Worm (Caenorhabditis elegans) whole organism, dauer: ENCODE data around the gene F01F1.11.

Experiments used
- unc-62 ChIP-seq: sonication (generic microtip); optimal IDR thresholded peaks from 2 replicates; lab custom pipeline; 2017; ENCODE audit warnings: missing biosample characterization, missing genetic modification reagents, missing genetic modification characterization

Gene F01F1.11

DNA sequence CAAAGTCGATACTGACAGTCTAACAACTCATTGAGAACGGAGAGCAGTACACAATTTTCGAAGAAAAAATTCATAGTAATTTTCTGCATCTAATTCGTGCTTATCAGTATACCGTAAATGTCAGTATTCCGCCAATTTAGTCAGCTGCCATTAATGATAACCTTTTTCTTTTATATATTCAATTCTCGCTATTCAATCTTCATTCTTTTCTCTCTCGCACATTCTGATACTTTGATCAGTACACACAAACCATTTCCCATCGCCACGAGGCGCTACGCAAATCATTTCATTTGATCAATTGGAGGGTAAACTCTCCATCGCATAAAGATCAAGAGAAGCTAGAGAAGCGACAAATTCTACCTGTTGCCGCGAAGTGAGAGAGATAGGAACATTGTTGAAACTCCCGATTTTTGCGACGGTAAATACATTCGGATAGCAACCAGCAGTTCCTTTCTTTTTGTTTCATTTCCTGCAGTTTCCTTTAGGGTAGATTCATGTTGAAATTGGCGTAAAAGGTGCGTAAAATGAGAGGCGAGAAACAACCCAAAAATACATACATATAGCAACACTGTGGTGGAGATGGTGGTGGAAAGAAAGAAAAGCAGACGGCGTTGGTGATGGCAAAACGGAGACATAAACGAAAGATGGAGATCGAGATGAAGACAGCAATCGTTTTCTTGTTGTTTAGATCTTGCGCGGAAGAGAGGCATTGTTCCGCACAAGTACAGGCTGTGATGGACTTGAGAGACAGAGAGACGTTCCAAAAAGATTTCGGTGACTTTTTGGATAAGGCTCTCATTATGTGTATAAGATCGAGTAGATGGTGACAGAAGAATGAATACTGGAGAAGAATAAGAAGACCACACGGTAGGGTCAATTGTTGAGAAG lies 33.3 kb downstream of the F01F1.11 start:
- TF ChIP-seq unc-62 = no peak

DNA sequence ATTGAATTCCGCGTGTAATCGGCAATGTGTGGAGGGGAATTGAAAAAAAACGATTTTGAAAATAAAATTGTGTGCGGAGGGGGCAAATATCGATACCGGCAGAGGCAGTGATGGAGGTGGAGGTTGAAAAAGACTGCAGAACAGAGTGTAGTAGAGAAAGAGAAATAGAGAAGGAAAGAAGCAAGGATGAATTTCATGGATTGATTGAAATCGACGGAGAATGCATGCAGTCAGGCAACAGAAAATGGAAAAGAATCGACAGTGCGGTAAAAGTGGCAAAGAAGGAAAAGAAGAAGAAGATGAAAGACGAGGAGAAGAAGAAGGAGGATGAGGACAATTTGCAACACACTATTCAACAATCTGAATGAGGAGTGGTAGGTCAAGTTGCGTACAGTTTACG lies 34.9 kb downstream of the F01F1.11 start, which contains the start of gene W04D12.1:
Gene W04D12.1 (plus strand): TSS at position 111 of the 400 bp plus-strand sequence.
- TF ChIP-seq unc-62 = no peak

DNA sequence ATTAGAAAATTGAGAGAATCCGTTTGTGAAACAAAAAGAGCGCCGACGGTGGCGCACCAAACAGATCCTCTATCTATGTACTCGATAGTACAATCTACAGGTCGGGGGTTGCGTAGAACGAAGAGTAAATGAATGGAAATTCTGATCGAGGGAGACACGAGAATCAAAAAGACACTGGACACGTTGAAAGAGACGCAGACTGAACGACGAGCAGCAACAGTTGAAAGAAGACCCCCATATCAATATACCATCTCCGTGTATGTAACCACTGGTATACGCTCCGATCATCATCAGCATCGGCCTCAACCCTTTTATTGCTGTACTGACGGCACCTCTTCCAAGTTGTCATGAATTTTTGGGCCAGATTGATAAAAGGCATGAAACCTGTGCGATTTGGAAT lies 35.4 kb downstream of the F01F1.11 start:
- no peak for TF ChIP-seq unc-62

DNA sequence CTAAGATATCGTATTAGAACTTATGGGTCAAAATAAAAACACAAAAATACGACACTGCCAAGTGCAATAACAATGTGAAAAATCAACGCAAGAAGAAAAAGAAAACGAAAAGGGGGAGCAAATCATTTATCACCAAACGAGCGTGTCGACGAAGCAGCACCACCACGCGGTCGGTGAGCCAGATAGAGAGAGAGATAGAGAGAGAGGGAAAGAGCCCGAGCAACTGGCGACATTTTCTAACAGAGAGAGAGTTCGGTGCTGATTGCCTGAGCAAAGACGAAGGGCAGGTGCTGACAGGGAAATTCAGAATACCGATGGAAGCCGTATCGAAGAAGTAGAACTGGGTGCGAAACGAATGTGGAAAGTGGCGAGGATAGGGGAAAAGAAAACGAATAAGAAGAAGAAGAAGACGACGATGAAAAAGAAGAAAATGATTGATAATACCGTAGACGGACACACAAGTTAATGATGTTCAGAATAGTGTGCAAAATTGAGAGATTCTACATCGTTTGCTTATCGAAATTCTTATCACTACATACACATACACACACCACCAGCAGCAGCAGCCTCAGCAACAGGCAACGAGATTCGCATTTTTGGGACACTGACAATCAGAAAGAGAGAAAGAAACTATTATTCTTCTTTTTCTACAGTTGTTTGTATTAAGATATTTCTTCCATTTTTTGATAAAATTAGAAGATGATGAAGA lies 36.4 kb downstream of the F01F1.11 start:
- TF ChIP-seq unc-62 = no peak

DNA sequence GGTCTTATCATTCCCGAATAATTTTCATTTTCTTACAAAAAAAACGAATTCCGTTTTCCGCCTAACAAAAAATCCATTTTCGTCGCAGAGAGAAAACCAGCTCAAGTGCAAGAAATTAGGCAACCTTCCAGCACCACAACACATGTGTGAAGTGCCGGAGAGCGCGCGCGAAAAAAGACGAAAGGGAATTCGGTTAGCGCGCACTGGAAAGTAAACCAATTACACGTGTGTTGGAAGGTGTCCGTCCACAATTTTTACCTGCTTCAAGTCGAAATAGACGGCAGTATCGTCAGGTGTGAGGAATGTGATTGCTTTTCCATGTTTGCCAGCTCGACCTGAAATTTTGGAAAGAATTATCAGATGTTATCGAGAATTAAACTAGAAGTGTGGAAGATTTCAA lies 37.0 kb downstream of the F01F1.11 start:
- TF ChIP-seq unc-62 = no peak

ce11 chrIII:5834053-5834452 lies 37.6 kb downstream of the F01F1.11 start, which contains the start of gene R12B2.6:
TSS of gene R12B2.6 (minus strand) at chrIII:5834153.
- no peak for TF ChIP-seq unc-62

DNA sequence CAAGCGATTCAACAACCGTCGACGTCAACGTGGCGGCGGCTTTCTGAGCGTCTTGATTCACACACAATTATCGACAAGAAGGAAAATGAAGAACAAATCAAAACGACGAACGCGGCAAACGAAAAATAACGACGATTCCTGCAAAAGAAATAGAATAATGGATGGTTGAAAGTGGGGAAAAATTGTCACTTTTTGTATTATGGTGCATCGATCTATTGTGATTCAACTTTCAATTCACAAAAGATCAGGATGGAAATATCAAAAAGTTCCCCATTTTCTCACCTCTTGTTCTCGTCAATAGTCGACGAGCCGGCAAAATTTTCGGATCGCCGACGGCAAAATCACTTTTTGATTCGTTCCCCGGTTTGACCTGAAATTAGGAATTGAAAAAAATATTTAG lies 38.3 kb downstream of the F01F1.11 start, which contains the start of the genes R12B2.13 and mdt-15:
Gene R12B2.13 (minus strand): TSS at position 101 of the 400 bp plus-strand sequence.
Gene mdt-15 (minus strand): TSS at position 376 of the 400 bp plus-strand sequence.
- TF ChIP-seq unc-62 = no peak

- no peak for TF ChIP-seq unc-62
These were observed 39.2 kb downstream of the F01F1.11 start for ce11 chrIII:5832442-5832841.

DNA sequence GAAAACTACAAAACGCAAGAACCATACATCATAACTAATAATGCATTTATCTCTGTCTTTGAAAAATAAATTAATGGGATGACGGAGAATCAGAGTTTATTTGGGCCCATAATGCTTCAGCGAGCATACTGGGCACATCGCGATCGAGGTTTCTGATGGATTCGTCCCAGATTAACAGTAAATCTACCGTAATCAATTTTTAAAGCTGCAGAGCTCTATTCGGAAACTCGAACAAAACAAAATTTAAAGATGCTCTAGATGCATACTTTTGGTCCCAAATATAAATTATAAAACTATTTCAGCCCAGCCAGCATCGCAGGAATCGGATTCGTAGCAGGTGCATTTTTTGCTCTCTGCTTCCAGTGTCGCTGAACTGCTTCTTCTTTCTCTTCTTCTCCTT lies 43.6 kb downstream of the F01F1.11 start:
- no peak for TF ChIP-seq unc-62

DNA sequence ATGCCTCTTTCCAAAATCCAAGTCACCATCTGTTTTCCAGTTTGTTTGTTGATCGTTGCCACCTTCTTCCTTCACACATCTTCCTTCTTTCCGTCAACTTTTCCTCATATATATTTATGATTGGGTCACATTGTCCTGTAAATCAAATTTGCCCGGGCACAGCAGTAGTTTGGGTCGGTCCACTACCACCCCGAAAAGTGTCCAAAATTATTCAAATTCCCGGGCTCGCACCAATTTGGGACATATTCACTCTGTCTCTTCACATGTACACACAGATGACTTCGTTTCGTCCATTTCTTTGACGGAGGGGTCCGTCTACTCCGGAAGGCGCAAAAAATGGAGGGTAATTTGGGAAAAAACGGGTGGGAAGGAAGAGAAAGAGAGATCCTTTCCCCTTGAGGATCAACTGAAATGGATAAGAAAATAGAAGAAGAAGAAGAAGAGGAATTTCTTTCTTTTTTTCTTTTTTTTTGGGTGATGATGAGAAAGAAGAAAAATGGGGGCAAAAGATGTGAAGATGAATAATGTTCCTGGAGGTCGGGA lies 44.7 kb downstream of the F01F1.11 start:
- TF ChIP-seq unc-62 = no peak

ce11 chrIII:5824450-5824972 lies 47.2 kb downstream of the F01F1.11 start:
- TF ChIP-seq unc-62 = no peak

DNA sequence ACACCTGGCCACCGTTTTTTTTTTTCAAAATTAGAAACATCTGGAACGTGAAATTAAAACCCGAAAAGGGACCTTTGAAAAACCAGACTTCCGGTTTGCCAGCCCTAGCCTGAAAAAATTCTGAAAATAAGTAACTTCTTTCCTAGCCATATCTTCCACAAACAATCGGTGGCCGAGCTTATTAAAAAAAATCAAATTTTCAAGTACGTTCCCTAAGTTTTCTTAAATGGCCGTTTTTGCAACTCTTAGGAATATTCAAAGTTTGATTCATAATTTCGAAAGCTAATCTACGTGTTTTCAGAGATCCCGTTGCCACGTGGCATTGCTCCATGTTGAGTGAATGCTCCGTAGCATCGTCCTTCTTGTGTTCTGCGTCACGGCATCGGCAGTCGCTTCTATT lies 48.1 kb downstream of the F01F1.11 start, which contains the start of gene R12B2.8:
Gene R12B2.8 (plus strand): TSS at position 301 of the 400 bp plus-strand sequence.
- TF ChIP-seq unc-62 = no peak

- no peak for TF ChIP-seq unc-62
These were observed 48.9 kb downstream of the F01F1.11 start for ce11 chrIII:5822816-5823215.
